Fruit fly (Drosophila melanogaster) whole organism, embryonic: ENCODE measurements around the gene CG13021.

Experiments used
- Abd-B ChIP-seq: fragments of 200-800 bp; sonication (Bioruptor generic); optimal IDR thresholded peaks from 2 replicates; lab custom pipeline; 2018; ENCODE audit warnings: missing biosample characterization, mild to moderate bottlenecking, missing genetic modification characterization, moderate library complexity
- Atf-2 ChIP-seq: fragments of 200-800 bp; sonication (Bioruptor generic); optimal IDR thresholded peaks from 2 replicates; lab custom pipeline; 2016; ENCODE audit warnings: missing biosample characterization, missing genetic modification characterization
- CG10147 ChIP-seq: fragments of 200-800 bp; sonication (Bioruptor generic); optimal IDR thresholded peaks from 2 replicates; lab custom pipeline; 2019; ENCODE audit warnings: missing biosample characterization, mild to moderate bottlenecking, missing genetic modification characterization, moderate library complexity
- CG10267 ChIP-seq: fragments of 200-800 bp; sonication (Bioruptor generic); optimal IDR thresholded peaks from 2 replicates; lab custom pipeline; 2018; ENCODE audit warnings: missing biosample characterization, mild to moderate bottlenecking, missing genetic modification characterization, moderate library complexity
- CG10321 ChIP-seq: fragments of 200-800 bp; sonication (Bioruptor generic); IDR thresholded peaks from 2 replicates; pipeline ENCODE4 v1.3.6; 2022; ENCODE audit warnings: missing biosample characterization, missing genetic modification characterization
- CG12155 ChIP-seq: fragments of 200-800 bp; sonication (Bioruptor generic); optimal IDR thresholded peaks from 3 replicates; lab custom pipeline; 2016; ENCODE audit warnings: missing biosample characterization, missing genetic modification characterization
- CG12299 ChIP-seq: fragments of 200-800 bp; sonication (Bioruptor generic); optimal IDR thresholded peaks from 2 replicates; lab custom pipeline; 2018; ENCODE audit warnings: missing biosample characterization, mild to moderate bottlenecking, missing genetic modification characterization
- CG14860 ChIP-seq: fragments of 200-800 bp; sonication (Bioruptor generic); IDR thresholded peaks from 3 replicates; pipeline ENCODE4 v1.3.6; 2022; ENCODE audit warnings: missing biosample characterization, missing genetic modification characterization; ENCODE audit not compliant: partially characterized antibody
- CG15479 ChIP-seq: fragments of 200-800 bp; sonication (Bioruptor generic); optimal IDR thresholded peaks from 3 replicates; lab custom pipeline; 2019; ENCODE audit warnings: missing biosample characterization, mild to moderate bottlenecking, missing genetic modification characterization, moderate library complexity
- CG17568 ChIP-seq: fragments of 200-800 bp; sonication (Bioruptor generic); optimal IDR thresholded peaks from 2 replicates; lab custom pipeline; 2018; ENCODE audit warnings: missing biosample characterization, mild to moderate bottlenecking, missing genetic modification characterization, moderate library complexity
- CG3726 ChIP-seq: fragments of 200-800 bp; sonication (Bioruptor generic); IDR thresholded peaks from 3 replicates; pipeline ENCODE4, ENCODE4 v1.3.6; 2022; ENCODE audit warnings: missing biosample characterization, missing genetic modification characterization
- CG3847 ChIP-seq: fragments of 200-800 bp; sonication (Bioruptor generic); IDR thresholded peaks from 2 replicates; pipeline ENCODE4 v1.3.6; 2022; ENCODE audit warnings: missing biosample characterization, missing genetic modification characterization
- CG3995 ChIP-seq: fragments of 200-800 bp; sonication (Bioruptor generic); optimal IDR thresholded peaks from 3 replicates; lab custom pipeline; 2016; ENCODE audit warnings: missing biosample characterization, missing genetic modification characterization
- CG8089 ChIP-seq: fragments of 200-800 bp; sonication (Bioruptor generic); optimal IDR thresholded peaks from 3 replicates; lab custom pipeline; 2016; ENCODE audit warnings: missing biosample characterization, missing genetic modification characterization
- CG8478 ChIP-seq: fragments of >200 bp; optimal IDR thresholded peaks from 2 replicates; lab custom pipeline; 2018
- CG8924 ChIP-seq: fragments of 200-800 bp; optimal IDR thresholded peaks from 3 replicates; lab custom pipeline; 2019; ENCODE audit warnings: missing biosample characterization, mild to moderate bottlenecking, missing genetic modification characterization, moderate library complexity
- CG9437 ChIP-seq: fragments of 200-800 bp; sonication (Bioruptor generic); optimal IDR thresholded peaks from 2 replicates; lab custom pipeline; 2018; ENCODE audit warnings: missing biosample characterization, mild to moderate bottlenecking, missing genetic modification characterization
- CG9609 ChIP-seq: fragments of 200-800 bp; sonication (Bioruptor generic); optimal IDR thresholded peaks from 3 replicates; lab custom pipeline; 2016; ENCODE audit warnings: missing biosample characterization, missing genetic modification characterization
- CkIIα-i1 ChIP-seq: fragments of 200-800 bp; sonication (Bioruptor generic); IDR thresholded peaks from 2 replicates; pipeline ENCODE4 v1.3.6; 2022; ENCODE audit warnings: missing biosample characterization, missing genetic modification characterization
- Dll ChIP-seq: fragments of 200-800 bp; sonication (Bioruptor generic); IDR thresholded peaks from 4 replicates; pipeline ENCODE4 v1.3.6; 2022; ENCODE audit warnings: missing biosample characterization, missing genetic modification characterization; ENCODE audit not compliant: partially characterized antibody
- Doc3 ChIP-seq: fragments of 200-800 bp; sonication (Bioruptor generic); IDR thresholded peaks from 3 replicates; pipeline ENCODE4 v1.3.6; 2022; ENCODE audit warnings: missing biosample characterization, missing genetic modification characterization; ENCODE audit not compliant: partially characterized antibody
- Drgx ChIP-seq: fragments of 200-800 bp; sonication (Bioruptor generic); IDR thresholded peaks from 2 replicates; pipeline ENCODE4 v1.3.6; 2022; ENCODE audit warnings: missing biosample characterization, missing genetic modification characterization
- Eip74EF ChIP-seq, 2 experiments: fragments of 200-800 bp in 1 of 2; fragments of >200 bp in 1 of 2; sonication (Bioruptor generic) in 1 of 2; optimal IDR thresholded peaks; 2 replicates each; lab custom pipeline; 2017 to 2019; ENCODE audit warnings: missing biosample characterization in 2 of 2, missing genetic modification characterization in 2 of 2, mild to moderate bottlenecking in 1 of 2, moderate library complexity in 1 of 2
- HLH54F ChIP-seq: fragments of 200-800 bp; sonication (Bioruptor generic); optimal IDR thresholded peaks from 3 replicates; lab custom pipeline; 2016; ENCODE audit warnings: missing biosample characterization, missing genetic modification characterization
- MESR4 ChIP-seq: fragments of 200-800 bp; sonication (Bioruptor generic); optimal IDR thresholded peaks from 2 replicates; lab custom pipeline; 2018; ENCODE audit warnings: missing biosample characterization, mild to moderate bottlenecking, missing genetic modification characterization, moderate library complexity
- Med ChIP-seq: fragments of 200-800 bp; sonication (Bioruptor generic); peaks from one replicate; lab custom pipeline; 2016; ENCODE audit warnings: missing biosample characterization, missing genetic modification characterization, mild to moderate bottlenecking, inconsistent platforms, moderate library complexity
- Nf-YA ChIP-seq: fragments of 200-800 bp; sonication (Bioruptor generic); IDR thresholded peaks from 2 replicates; pipeline ENCODE4 v1.3.6; 2022; ENCODE audit warnings: missing biosample characterization, missing genetic modification characterization
- Nf-YB ChIP-seq: fragments of 200-800 bp; sonication (Bioruptor generic); optimal IDR thresholded peaks from 3 replicates; lab custom pipeline; 2019; ENCODE audit warnings: missing biosample characterization, mild to moderate bottlenecking, missing genetic modification characterization, moderate library complexity
- Oaz ChIP-seq: fragments of 200-800 bp; sonication (Bioruptor generic); IDR thresholded peaks from 2 replicates; pipeline ENCODE4 v1.3.6; 2022; ENCODE audit warnings: missing biosample characterization, missing genetic modification characterization
- Scr ChIP-seq: fragments of 200-800 bp; sonication (Bioruptor generic); IDR thresholded peaks from 2 replicates; pipeline ENCODE4 v1.3.6; 2022; ENCODE audit warnings: missing biosample characterization, missing genetic modification characterization; ENCODE audit not compliant: partially characterized antibody
- Xbp1 ChIP-seq: fragments of 200-800 bp; sonication (Bioruptor generic); optimal IDR thresholded peaks from 3 replicates; lab custom pipeline; 2016; ENCODE audit warnings: missing biosample characterization, mild to moderate bottlenecking, missing genetic modification characterization
- YL-1 ChIP-seq: fragments of 200-800 bp; sonication (Bioruptor generic); optimal IDR thresholded peaks from 3 replicates; lab custom pipeline; 2017; ENCODE audit warnings: missing biosample characterization, mild to moderate bottlenecking, missing genetic modification characterization
- ase ChIP-seq: fragments of 200-800 bp; sonication (Bioruptor generic); IDR thresholded peaks from 3 replicates; pipeline ENCODE4 v1.3.6; 2022; ENCODE audit warnings: missing biosample characterization, missing genetic modification characterization
- caup ChIP-seq: fragments of 200-800 bp; sonication (Bioruptor generic); optimal IDR thresholded peaks from 3 replicates; lab custom pipeline; 2017; ENCODE audit warnings: missing biosample characterization, mild to moderate bottlenecking, missing genetic modification characterization, moderate library complexity; ENCODE audit not compliant: severe bottlenecking
- chn ChIP-seq: fragments of 200-800 bp; sonication (Bioruptor generic); optimal IDR thresholded peaks from 2 replicates; lab custom pipeline; 2016; ENCODE audit warnings: missing biosample characterization, missing genetic modification characterization
- da ChIP-seq: fragments of 200-800 bp; sonication (Bioruptor generic); optimal IDR thresholded peaks from 2 replicates; lab custom pipeline; 2016; ENCODE audit warnings: missing biosample characterization, missing genetic modification characterization
- dm ChIP-seq: fragments of 200-800 bp; sonication (Bioruptor generic); optimal IDR thresholded peaks from 3 replicates; lab custom pipeline; 2016; ENCODE audit warnings: missing biosample characterization, missing genetic modification characterization
- dmrt99B ChIP-seq: fragments of 200-800 bp; sonication (Bioruptor generic); optimal IDR thresholded peaks from 2 replicates; lab custom pipeline; 2018; ENCODE audit warnings: missing biosample characterization, mild to moderate bottlenecking, missing genetic modification characterization, moderate library complexity
- fd64A ChIP-seq: fragments of 200-800 bp; sonication (Bioruptor generic); optimal IDR thresholded peaks from 3 replicates; lab custom pipeline; 2018; ENCODE audit warnings: missing biosample characterization, mild to moderate bottlenecking, missing genetic modification characterization
- fu2 ChIP-seq: fragments of 200-800 bp; sonication (Bioruptor generic); optimal IDR thresholded peaks from 2 replicates; lab custom pipeline; 2016; ENCODE audit warnings: missing biosample characterization, missing genetic modification characterization
- hbn ChIP-seq: fragments of 200-800 bp; sonication (Bioruptor generic); IDR thresholded peaks from 2 replicates; pipeline ENCODE4 v1.3.6; 2022; ENCODE audit warnings: missing biosample characterization, missing genetic modification characterization; ENCODE audit not compliant: partially characterized antibody
- mirr ChIP-seq: fragments of 200-800 bp; sonication (Bioruptor generic); optimal IDR thresholded peaks from 3 replicates; lab custom pipeline; 2018; ENCODE audit warnings: missing biosample characterization, mild to moderate bottlenecking, missing genetic modification characterization
- repo ChIP-seq: fragments of 200-800 bp; sonication (Bioruptor generic); optimal IDR thresholded peaks from 2 replicates; lab custom pipeline; 2016; ENCODE audit warnings: missing biosample characterization, missing genetic modification characterization
- toy ChIP-seq: fragments of 200-800 bp; sonication (Bioruptor generic); IDR thresholded peaks from 2 replicates; pipeline ENCODE4 v1.3.6; 2022; ENCODE audit warnings: missing biosample characterization, missing genetic modification characterization
- trem ChIP-seq: fragments of 200-800 bp; optimal IDR thresholded peaks from 3 replicates; lab custom pipeline; 2019; ENCODE audit warnings: missing biosample characterization, mild to moderate bottlenecking, missing genetic modification characterization, moderate library complexity
- ttk ChIP-seq: fragments of 200-800 bp; sonication (Bioruptor generic); IDR thresholded peaks from 2 replicates; pipeline ENCODE4 v2.1.2; 2022; ENCODE audit warnings: missing biosample characterization, missing genetic modification characterization
- vnd ChIP-seq: fragments of 200-800 bp; sonication (Bioruptor generic); IDR thresholded peaks from 3 replicates; pipeline ENCODE4 v1.3.6; 2022; ENCODE audit warnings: missing biosample characterization, missing genetic modification characterization; ENCODE audit not compliant: partially characterized antibody
- zf30C ChIP-seq: fragments of 200-800 bp; sonication (Bioruptor generic); optimal IDR thresholded peaks from 3 replicates; lab custom pipeline; 2018; ENCODE audit warnings: missing biosample characterization, mild to moderate bottlenecking, missing genetic modification characterization

The CG13021 gene

dm6 chrX:3474476-3475439 lies 39.4 kb upstream of the CG13021 start, which contains the start of gene CG12206 (continued):
- TF ChIP-seq CG17568 (GFP tag; lab: Kevin White, UChicago) (no peak), CG12299 (tag; lab: Kevin White, UChicago) (no peak), Dll (GFP tag; lab: Robert Waterston, UW) (no peak), dm (GFP tag; lab: Kevin White, UChicago) (no peak), HLH54F (GFP tag; lab: Kevin White, UChicago) (no peak), CkIIα-i1 (GFP tag; lab: Robert Waterston, UW) (no peak), repo (GFP tag; lab: Kevin White, UChicago) (no peak), Scr (GFP tag; lab: Robert Waterston, UW) (no peak), CG10147 (GFP tag; lab: Kevin White, UChicago) (peak; percentile 56), chn (no peak), CG3847 (GFP tag; lab: Robert Waterston, UW) (peak; percentile 63), CG12155 (GFP tag; lab: Kevin White, UChicago) (peak; percentile 12), Nf-YB (GFP tag; lab: Kevin White, UChicago) (peak; percentile 9), Drgx (peak; percentile 66), CG3726 (GFP tag; lab: Robert Waterston, UW) (no peak), Doc3 (GFP tag; lab: Robert Waterston, UW) (no peak), CG10267 (tag; lab: Kevin White, UChicago) (peak; percentile 42), Eip74EF (GFP tag; optimal IDR thresholded peaks at IDR 0.05; lab: Kevin White, UChicago) (peak in 1 of 2 experiments; percentile 45), Nf-YA (GFP tag; lab: Robert Waterston, UW) (no peak), CG10321 (GFP tag; lab: Robert Waterston, UW) (no peak), zf30C (no peak), hbn (no peak), dmrt99B (tag; lab: Kevin White, UChicago) (peak; percentile 72), Oaz (GFP tag; lab: Robert Waterston, UW) (no peak), mirr (GFP tag; lab: Kevin White, UChicago) (no peak), caup (GFP tag; lab: Kevin White, UChicago) (peak; percentile 66), vnd (GFP tag; lab: Robert Waterston, UW) (no peak), YL-1 (no peak), CG14860 (GFP tag; lab: Robert Waterston, UW) (no peak), Xbp1 (GFP tag; lab: Kevin White, UChicago) (peak; percentile 32), CG8924 (tag; lab: Kevin White, UChicago) (peak; percentile 61), Med (peak; percentile 70), CG8478 (lab: Kevin White, UChicago) (no peak), fd64A (GFP tag; lab: Kevin White, UChicago) (no peak), CG9437 (GFP tag; lab: Kevin White, UChicago) (peak; percentile 39), ase (no peak), da (GFP tag; lab: Kevin White, UChicago) (no peak), ttk (GFP tag; lab: Robert Waterston, UW) (peak; percentile 59), CG3995 (GFP tag; lab: Kevin White, UChicago) (no peak), CG15479 (GFP tag; lab: Kevin White, UChicago) (no peak), MESR4 (GFP tag; lab: Kevin White, UChicago) (no peak), CG8089 (GFP tag; lab: Kevin White, UChicago) (no peak), Abd-B (GFP tag; lab: Kevin White, UChicago) (peak; percentile 60), toy (GFP tag; lab: Robert Waterston, UW) (no peak), CG9609 (GFP tag; lab: Kevin White, UChicago) (no peak), Atf-2 (GFP tag; lab: Kevin White, UChicago) (no peak), fu2 (GFP tag; lab: Kevin White, UChicago) (no peak), trem (tag; lab: Kevin White, UChicago) (peak; percentile 8)
